Worm (Caenorhabditis elegans): Measurements from ENCODE around the gene cbp-3.

Gene cbp-3

ce11 chrIII:9946806-9947419 is 33.1 kb downstream of the cbp-3 start, which contains the start of gene K03H1.7:
K03H1.7 (plus strand) TSS chrIII:9947405.
- TF ChIP-seq sem-2 (GFP tag; optimal IDR thresholded peaks at IDR 0.05) (no peak), mls-2 (tag; optimal IDR thresholded peaks at IDR 0.05) (no peak), nhr-237 (tag; optimal IDR thresholded peaks at IDR 0.05) (no peak), elt-3 (tag; optimal IDR thresholded peaks at IDR 0.05) (no peak), ceh-43 (GFP tag; optimal IDR thresholded peaks at IDR 0.05) (no peak), tbx-8 (GFP tag; optimal IDR thresholded peaks at IDR 0.05) (no peak), lin-13 (tag; optimal IDR thresholded peaks at IDR 0.05) (no peak), drap-1 (GFP tag; optimal IDR thresholded peaks at IDR 0.05) (no peak), M03D4.4 (tag; optimal IDR thresholded peaks at IDR 0.05) (no peak), nhr-12 (tag; optimal IDR thresholded peaks at IDR 0.05) (no peak), hlh-1 (tag; optimal IDR thresholded peaks at IDR 0.05) (no peak), lsy-2 (tag; optimal IDR thresholded peaks at IDR 0.05) (no peak), mab-5 (tag; optimal IDR thresholded peaks at IDR 0.05) (no peak), ces-1 (GFP tag; optimal IDR thresholded peaks at IDR 0.05) (no peak), unc-62 (GFP tag; optimal IDR thresholded peaks at IDR 0.05) (no peak), unc-39 (tag; optimal IDR thresholded peaks at IDR 0.05) (no peak), bed-3 (GFP tag; optimal IDR thresholded peaks at IDR 0.05) (no peak), flh-1 (GFP tag; optimal IDR thresholded peaks at IDR 0.05) (no peak), lin-32 (GFP tag; optimal IDR thresholded peaks at IDR 0.05) (no peak)

ce11 chrIII:9950244-9950643 is 36.5 kb downstream of the cbp-3 start, which contains the start of gene K03H1.13:
K03H1.13 (minus strand) TSS chrIII:9950344.
- TF ChIP-seq ces-1 (GFP tag; optimal IDR thresholded peaks at IDR 0.05) (no peak), ceh-39 (tag; optimal IDR thresholded peaks at IDR 0.05) (peak; percentile 21), ceh-43 (GFP tag; optimal IDR thresholded peaks at IDR 0.05) (no peak), unc-120 (tag; optimal IDR thresholded peaks at IDR 0.05; ENCODE audit: poor library complexity, severe bottlenecking) (no peak), elt-3 (tag; optimal IDR thresholded peaks at IDR 0.05) (no peak)

- TF ChIP-seq cnd-1 (tag; optimal IDR thresholded peaks at IDR 0.05) = no peak
- no peak for TF ChIP-seq lsy-2 (tag; optimal IDR thresholded peaks at IDR 0.05)
- TF ChIP-seq mab-5 (tag; optimal IDR thresholded peaks at IDR 0.05) = no peak
Observed at ce11 chrIII:9951864-9952263, 38.1 kb downstream of the cbp-3 start, which contains the start of gene K03H1.11. K03H1.11 (minus strand) TSS chrIII:9951964.

ce11 chrIII:9956123-9956522 is 42.3 kb downstream of the cbp-3 start, which contains the start of gene mog-1:
mog-1 (minus strand) TSS chrIII:9956215.
- TF ChIP-seq lsy-2 (tag; optimal IDR thresholded peaks at IDR 0.05) (peak; percentile 36), ces-1 (GFP tag; optimal IDR thresholded peaks at IDR 0.05) (peak; percentile 50), mep-1 (tag; optimal IDR thresholded peaks at IDR 0.05) (no peak)

ce11 chrIII:9956665-9957401 is 43.0 kb downstream of the cbp-3 start, which contains the start of gene alx-1:
alx-1 (plus strand) TSS chrIII:9957351.
- TF ChIP-seq unc-120 (tag; optimal IDR thresholded peaks at IDR 0.05; ENCODE audit: poor library complexity, severe bottlenecking) = no peak
- no peak for TF ChIP-seq elt-1 (tag; optimal IDR thresholded peaks at IDR 0.05; ENCODE audit: borderline replicate concordance, insufficient read depth)
- no peak for TF ChIP-seq mep-1 (tag; optimal IDR thresholded peaks at IDR 0.05)
- TF ChIP-seq ceh-83 (GFP tag; optimal IDR thresholded peaks at IDR 0.05) = no peak
- TF ChIP-seq flh-1 (GFP tag; optimal IDR thresholded peaks at IDR 0.05) = no peak

- TF ChIP-seq tbx-8 (GFP tag; optimal IDR thresholded peaks at IDR 0.05) (no peak), ztf-11 (tag; optimal IDR thresholded peaks at IDR 0.05) (no peak), ham-2 (GFP tag; optimal IDR thresholded peaks at IDR 0.05) (no peak), bed-3 (GFP tag; optimal IDR thresholded peaks at IDR 0.05) (no peak), nhr-76 (tag; optimal IDR thresholded peaks at IDR 0.05) (no peak), zip-8 (tag; optimal IDR thresholded peaks at IDR 0.05) (peak; percentile 97), lsy-2 (tag; optimal IDR thresholded peaks at IDR 0.05) (no peak), drap-1 (GFP tag; optimal IDR thresholded peaks at IDR 0.05) (no peak), nhr-2 (tag; optimal IDR thresholded peaks at IDR 0.05) (no peak)
Observed at ce11 chrIII:9963447-9963846, 49.7 kb downstream of the cbp-3 start.
